Fruit fly (Drosophila melanogaster): ENCODE data around the gene CG13924.

DNA sequence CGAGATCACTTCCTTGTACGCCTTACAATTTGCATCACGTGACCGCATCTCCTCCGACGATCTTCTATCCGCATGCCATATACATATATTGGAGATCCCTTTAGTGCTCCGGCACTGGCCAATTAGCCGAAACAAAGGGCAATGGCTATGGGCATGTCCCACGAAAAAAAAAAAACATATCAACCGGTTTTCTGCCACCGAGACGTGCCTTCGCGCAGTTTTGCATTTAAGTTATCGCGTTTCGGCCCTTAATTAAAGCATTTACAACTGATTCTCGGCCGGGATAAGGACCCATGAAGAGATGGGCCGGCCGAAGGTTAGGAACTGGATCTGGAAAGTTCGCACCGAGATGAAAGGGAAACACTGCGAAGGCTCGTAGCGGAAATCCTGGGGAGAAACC lies 29.8 kb downstream of the CG13924 start:
- no peak for TF ChIP-seq Sin3A (optimal IDR thresholded peaks at IDR 0.05)
- no peak for TF ChIP-seq psq (optimal IDR thresholded peaks at IDR 0.05)
